Worm (Caenorhabditis elegans) whole organism, L1 larva: Measurements from ENCODE around the gene lips-8.

ENCODE experiments used
- C16A3.4 ChIP-seq: fragments of 150-350 bp; optimal IDR thresholded peaks from 2 replicates; lab custom pipeline; 2014; ENCODE audit warnings: missing biosample characterization, missing genetic modification characterization
- F16B12.6 ChIP-seq: fragments of 150-350 bp; optimal IDR thresholded peaks from 2 replicates; lab custom pipeline; 2014; ENCODE audit warnings: missing biosample characterization, missing genetic modification characterization
- aha-1 ChIP-seq: fragments of 150-350 bp; optimal IDR thresholded peaks from 2 replicates; lab custom pipeline; 2014; ENCODE audit warnings: missing biosample characterization, missing genetic modification characterization
- alr-1 ChIP-seq: fragments of 200-800 bp; sonication (Bioruptor generic); optimal IDR thresholded peaks from 2 replicates; lab custom pipeline; 2018; ENCODE audit warnings: borderline replicate concordance, mild to moderate bottlenecking, missing genetic modification characterization, missing compliant biosample characterization
- aly-2 ChIP-seq: fragments of 150-350 bp; optimal IDR thresholded peaks from 2 replicates; lab custom pipeline; 2014; ENCODE audit warnings: missing biosample characterization, missing genetic modification characterization
- blmp-1 ChIP-seq: fragments of 150-350 bp; optimal IDR thresholded peaks from 2 replicates; lab custom pipeline; 2014; ENCODE audit warnings: missing biosample characterization, missing genetic modification characterization
- ceh-82 ChIP-seq, 3 experiments: fragments of 150-350 bp in 1 of 3; sonication (generic microtip) in 2 of 3; optimal IDR thresholded peaks; 2 replicates each; lab custom pipeline; 2014 to 2017; ENCODE audit warnings: missing biosample characterization in 3 of 3, missing genetic modification characterization in 3 of 3
- ces-1 ChIP-seq: fragments of 150-350 bp; optimal IDR thresholded peaks from 2 replicates; lab custom pipeline; 2014; ENCODE audit warnings: missing biosample characterization, missing genetic modification reagents, missing genetic modification characterization
- dpl-1 ChIP-seq, 3 experiments: fragments of 150-350 bp in 2 of 3; sonication (generic microtip) in 1 of 3; optimal IDR thresholded peaks; 2 replicates each; lab custom pipeline; 2014 to 2017; ENCODE audit warnings: missing biosample characterization in 3 of 3, missing genetic modification characterization in 3 of 3, missing genetic modification reagents in 3 of 3
- dsc-1 ChIP-seq: sonication (generic microtip); optimal IDR thresholded peaks from 2 replicates; lab custom pipeline; 2016; ENCODE audit warnings: mild to moderate bottlenecking, missing genetic modification characterization, missing compliant biosample characterization
- efl-1 ChIP-seq, 4 experiments: fragments of 150-350 bp; optimal IDR thresholded peaks in 3 of 4; peaks in 1 of 4; 1 replicate in 1 of 4; 2 replicates in 3 of 4; lab custom pipeline; 2014; ENCODE audit warnings: missing biosample characterization in 2 of 4, missing genetic modification characterization in 2 of 4, missing genetic modification reagents in 2 of 4
- egl-27 ChIP-seq, 2 experiments: fragments of 150-350 bp in 1 of 2; sonication (generic microtip); optimal IDR thresholded peaks; 3 replicates each; lab custom pipeline; 2017 to 2018; ENCODE audit warnings: missing biosample characterization in 2 of 2, missing genetic modification characterization in 2 of 2, missing genetic modification reagents in 2 of 2
- elt-3 ChIP-seq, 6 experiments: fragments of 150-350 bp in 1 of 6; sonication (generic microtip); optimal IDR thresholded peaks; 2 replicates each; lab custom pipeline; 2017 to 2018; ENCODE audit warnings: missing biosample characterization in 6 of 6, missing genetic modification characterization in 6 of 6, inconsistent platforms in 1 of 6
- grh-1 ChIP-seq: fragments of 200-800 bp; sonication (Bioruptor generic); IDR thresholded peaks from 2 replicates; pipeline ENCODE4 v1.3.6; 2022; ENCODE audit warnings: missing genetic modification reagents, missing genetic modification characterization, missing compliant biosample characterization
- hlh-17 ChIP-seq: fragments of 200-800 bp; sonication (Bioruptor generic); optimal IDR thresholded peaks from 2 replicates; lab custom pipeline; 2018; ENCODE audit warnings: missing genetic modification characterization, mild to moderate bottlenecking, missing compliant biosample characterization, moderate library complexity, borderline replicate concordance
- isw-1 ChIP-seq: fragments of 200-800 bp; sonication (Bioruptor generic); IDR thresholded peaks from 2 replicates; pipeline ENCODE4 v1.3.6; 2022; ENCODE audit warnings: missing genetic modification characterization, missing compliant biosample characterization
- lin-14 ChIP-seq: fragments of 200-800 bp; sonication (Bioruptor generic); optimal IDR thresholded peaks from 2 replicates; lab custom pipeline; 2018; ENCODE audit warnings: mild to moderate bottlenecking, missing genetic modification characterization, moderate library complexity, missing compliant biosample characterization
- lin-15B ChIP-seq: fragments of 150-350 bp; sonication (generic microtip); optimal IDR thresholded peaks from 3 replicates; lab custom pipeline; 2014; ENCODE audit warnings: missing biosample characterization, missing genetic modification characterization
- lin-35 ChIP-seq, 2 experiments: fragments of 150-350 bp; optimal IDR thresholded peaks; 2 replicates each; lab custom pipeline; 2014; ENCODE audit warnings: missing biosample characterization in 2 of 2, missing genetic modification characterization in 2 of 2, missing genetic modification reagents in 2 of 2
- lir-3 ChIP-seq: sonication (generic microtip); optimal IDR thresholded peaks from 2 replicates; lab custom pipeline; 2016; ENCODE audit warnings: mild to moderate bottlenecking, missing genetic modification characterization, moderate library complexity, missing compliant biosample characterization; ENCODE audit not compliant: poor library complexity
- lsy-2 ChIP-seq, 2 experiments: fragments of 150-350 bp; optimal IDR thresholded peaks; 2 replicates each; lab custom pipeline; 2014; ENCODE audit warnings: missing biosample characterization in 2 of 2, missing genetic modification characterization in 2 of 2
- mdl-1 ChIP-seq, 2 experiments: fragments of 150-350 bp; optimal IDR thresholded peaks; 2 replicates each; lab custom pipeline; 2014 to 2017; ENCODE audit warnings: missing biosample characterization in 2 of 2, missing genetic modification characterization in 2 of 2, inconsistent platforms in 1 of 2
- nhr-11 ChIP-seq: fragments of 150-350 bp; optimal IDR thresholded peaks from 2 replicates; lab custom pipeline; 2014; ENCODE audit warnings: missing biosample characterization, missing genetic modification characterization
- nhr-12 ChIP-seq: sonication (generic microtip); optimal IDR thresholded peaks from 2 replicates; lab custom pipeline; 2017; ENCODE audit warnings: missing biosample characterization, missing genetic modification characterization
- nhr-19 ChIP-seq: fragments of 200-800 bp; sonication (Bioruptor generic); conservative IDR thresholded peaks from 2 replicates; pipeline ENCODE4 v1.3.6; 2022; ENCODE audit warnings: missing genetic modification characterization, missing compliant biosample characterization
- nhr-20 ChIP-seq: sonication (generic microtip); optimal IDR thresholded peaks from 2 replicates; lab custom pipeline; 2016; ENCODE audit warnings: mild to moderate bottlenecking, missing genetic modification characterization, missing compliant biosample characterization
- nhr-47 ChIP-seq: sonication (generic microtip); optimal IDR thresholded peaks from 2 replicates; lab custom pipeline; 2016; ENCODE audit warnings: mild to moderate bottlenecking, missing genetic modification characterization, moderate library complexity, missing compliant biosample characterization
- nhr-71 ChIP-seq: sonication (generic microtip); optimal IDR thresholded peaks from 2 replicates; lab custom pipeline; 2016; ENCODE audit warnings: mild to moderate bottlenecking, missing genetic modification characterization, moderate library complexity, missing compliant biosample characterization
- nhr-76 ChIP-seq: sonication (generic microtip); optimal IDR thresholded peaks from 2 replicates; lab custom pipeline; 2017; ENCODE audit warnings: missing biosample characterization, missing genetic modification characterization
- nhr-85 ChIP-seq: sonication (generic microtip); peaks from one replicate; lab custom pipeline; 2016; ENCODE audit warnings: missing genetic modification characterization, inconsistent platforms, missing compliant biosample characterization
- nhr-90 ChIP-seq: sonication (generic microtip); optimal IDR thresholded peaks from 2 replicates; lab custom pipeline; 2016; ENCODE audit warnings: mild to moderate bottlenecking, missing genetic modification characterization, missing compliant biosample characterization; ENCODE audit not compliant: poor library complexity
- snpc-4 ChIP-seq: fragments of 150-350 bp; optimal IDR thresholded peaks from 2 replicates; lab custom pipeline; 2014; ENCODE audit warnings: missing biosample characterization, missing genetic modification characterization
- snu-23 ChIP-seq: sonication (generic microtip); optimal IDR thresholded peaks from 2 replicates; lab custom pipeline; 2016; ENCODE audit warnings: missing genetic modification characterization, missing compliant biosample characterization
- sox-4 ChIP-seq: sonication (generic microtip); optimal IDR thresholded peaks from 2 replicates; lab custom pipeline; 2016; ENCODE audit warnings: missing genetic modification characterization, missing compliant biosample characterization
- sptf-1 ChIP-seq: fragments of 150-350 bp; optimal IDR thresholded peaks from 2 replicates; lab custom pipeline; 2014; ENCODE audit warnings: missing biosample characterization, missing genetic modification characterization
- sup-37 ChIP-seq: fragments of 200-800 bp; sonication (Bioruptor generic); optimal IDR thresholded peaks from 2 replicates; lab custom pipeline; 2018; ENCODE audit warnings: mild to moderate bottlenecking, missing genetic modification characterization, missing compliant biosample characterization
- swsn-7 ChIP-seq: sonication (generic microtip); optimal IDR thresholded peaks from 2 replicates; lab custom pipeline; 2016; ENCODE audit warnings: missing genetic modification characterization, missing compliant biosample characterization
- tbx-2 ChIP-seq: sonication (generic microtip); optimal IDR thresholded peaks from 2 replicates; lab custom pipeline; 2016; ENCODE audit warnings: missing genetic modification characterization, missing compliant biosample characterization
- tlp-1 ChIP-seq: fragments of 150-350 bp; optimal IDR thresholded peaks from 2 replicates; lab custom pipeline; 2014; ENCODE audit warnings: missing biosample characterization, missing genetic modification characterization
- unc-130 ChIP-seq: fragments of 150-350 bp; optimal IDR thresholded peaks from 2 replicates; lab custom pipeline; 2017; ENCODE audit warnings: missing biosample characterization, missing genetic modification characterization, inconsistent platforms
- unc-62 ChIP-seq: fragments of 150-350 bp; optimal IDR thresholded peaks from 2 replicates; lab custom pipeline; 2014; ENCODE audit warnings: missing biosample characterization, missing genetic modification reagents, missing genetic modification characterization
- vab-15 ChIP-seq: sonication (generic microtip); optimal IDR thresholded peaks from 2 replicates; lab custom pipeline; 2017; ENCODE audit warnings: missing genotype, mild to moderate bottlenecking, missing genetic modification characterization, missing compliant biosample characterization
- zag-1 ChIP-seq: fragments of 150-350 bp; optimal IDR thresholded peaks from 2 replicates; lab custom pipeline; 2014; ENCODE audit warnings: missing biosample characterization, missing genetic modification characterization

Gene lips-8

ce11 chrX:14894380-14894779, 3.9 kb upstream of the lips-8 start:
- TF ChIP-seq F16B12.6 (no peak), blmp-1 (tag; lab: Kevin White, UChicago) (peak; percentile 50), grh-1 (GFP tag; lab: Robert Waterston, UW) (no peak), nhr-47 (tag; lab: Kevin White, UChicago) (no peak), isw-1 (no peak), nhr-11 (tag; lab: Kevin White, UChicago) (no peak), sox-4 (tag; lab: Kevin White, UChicago) (no peak), dpl-1 (GFP tag; optimal IDR thresholded peaks at IDR 0.05; lab: Kevin White, UChicago) (no peak), dsc-1 (tag; lab: Kevin White, UChicago) (no peak), swsn-7 (tag; lab: Kevin White, UChicago) (no peak), alr-1 (tag; lab: Kevin White, UChicago) (no peak), tlp-1 (no peak), aly-2 (tag; lab: Kevin White, UChicago) (no peak), nhr-90 (peak; percentile 68), zag-1 (no peak), hlh-17 (GFP tag; lab: Kevin White, UChicago) (no peak), lsy-2 (tag; optimal IDR thresholded peaks at IDR 0.05; lab: Kevin White, UChicago) (peak in 1 of 2 experiments; percentile 12), nhr-71 (tag; lab: Kevin White, UChicago) (peak; percentile 74), elt-3 (tag; optimal IDR thresholded peaks at IDR 0.05; lab: Kevin White, UChicago) (peak in 2 of 6 experiments; percentile 73 to 78), tbx-2 (tag; lab: Kevin White, UChicago) (peak; percentile 56), nhr-19 (peak; percentile 46), sptf-1 (tag; lab: Kevin White, UChicago) (no peak), snu-23 (peak; percentile 57), lir-3 (tag; lab: Kevin White, UChicago) (peak; percentile 29), C16A3.4 (tag; lab: Kevin White, UChicago) (no peak), nhr-20 (tag; lab: Kevin White, UChicago) (peak; percentile 76), nhr-85 (peak; percentile 90), sup-37 (no peak), unc-130 (tag; lab: Kevin White, UChicago) (peak; percentile 66), mdl-1 (tag; optimal IDR thresholded peaks at IDR 0.05; lab: Kevin White, UChicago) (peak in 1 of 2 experiments; percentile 37), lin-14 (GFP tag; lab: Kevin White, UChicago) (peak; percentile 46), lin-35 (GFP tag; optimal IDR thresholded peaks at IDR 0.05; lab: Kevin White, UChicago) (peak in 1 of 2 experiments; percentile 22), efl-1 (optimal IDR thresholded peaks at IDR 0.05; lab: Kevin White, UChicago) (no peak), efl-1 (GFP tag; optimal IDR thresholded peaks at IDR 0.05 in 1 of 2; lab: Kevin White, UChicago) (no peak), ces-1 (GFP tag; lab: Kevin White, UChicago) (no peak), nhr-12 (tag; lab: Kevin White, UChicago) (no peak), aha-1 (tag; lab: Kevin White, UChicago) (no peak), snpc-4 (no peak), ceh-82 (tag; optimal IDR thresholded peaks at IDR 0.05; lab: Kevin White, UChicago) (no peak), vab-15 (tag; lab: Kevin White, UChicago) (no peak), unc-62 (GFP tag; lab: Kevin White, UChicago) (no peak), egl-27 (tag; optimal IDR thresholded peaks at IDR 0.05; lab: Kevin White, UChicago) (no peak), nhr-76 (tag; lab: Kevin White, UChicago) (no peak), lin-15B (no peak)
